Worm (Caenorhabditis elegans) whole organism, L3 larva: ENCODE measurements around the gene F23F12.12.

ENCODE experiments used
- R02D3.7 ChIP-seq: fragments of 150-350 bp; optimal IDR thresholded peaks from 2 replicates; lab custom pipeline; 2014; ENCODE audit warnings: missing biosample characterization, missing genetic modification characterization
- ZK546.5 ChIP-seq: sonication (generic microtip); optimal IDR thresholded peaks from 2 replicates; lab custom pipeline; 2017; ENCODE audit warnings: missing biosample characterization, missing genetic modification characterization
- ama-1 ChIP-seq: fragments of 150-350 bp; optimal IDR thresholded peaks from 2 replicates; lab custom pipeline; 2018
- ceh-82 ChIP-seq: fragments of 150-350 bp; optimal IDR thresholded peaks from 2 replicates; lab custom pipeline; 2014; ENCODE audit warnings: missing biosample characterization, missing genetic modification characterization
- egl-5 ChIP-seq: fragments of 150-350 bp; optimal IDR thresholded peaks from 2 replicates; lab custom pipeline; 2017; ENCODE audit warnings: missing biosample characterization, missing genetic modification reagents, missing genetic modification characterization, inconsistent platforms
- nhr-11 ChIP-seq: fragments of 150-350 bp; optimal IDR thresholded peaks from 2 replicates; lab custom pipeline; 2014; ENCODE audit warnings: missing biosample characterization, missing genetic modification characterization
- nhr-23 ChIP-seq: fragments of 150-350 bp; optimal IDR thresholded peaks from 2 replicates; lab custom pipeline; 2014; ENCODE audit warnings: missing biosample characterization, missing genetic modification reagents, missing genetic modification characterization
- nhr-237 ChIP-seq: fragments of 150-350 bp; optimal IDR thresholded peaks from 2 replicates; lab custom pipeline; 2014; ENCODE audit warnings: missing biosample characterization, missing genetic modification characterization
- nhr-28 ChIP-seq: fragments of 150-350 bp; optimal IDR thresholded peaks from 2 replicates; lab custom pipeline; 2014; ENCODE audit warnings: missing biosample characterization, missing genetic modification characterization
- nhr-43 ChIP-seq: sonication (generic microtip); optimal IDR thresholded peaks from 2 replicates; lab custom pipeline; 2016; ENCODE audit warnings: mild to moderate bottlenecking, missing genetic modification characterization, missing compliant biosample characterization; ENCODE audit not compliant: poor library complexity, severe bottlenecking
- nhr-76 ChIP-seq: fragments of 150-350 bp; sonication (generic microtip); optimal IDR thresholded peaks from 5 replicates; lab custom pipeline; 2014; ENCODE audit warnings: missing biosample characterization, missing genetic modification characterization
- snpc-4 ChIP-seq: fragments of 150-350 bp; optimal IDR thresholded peaks from 2 replicates; lab custom pipeline; 2014; ENCODE audit warnings: missing biosample characterization, missing genetic modification characterization
- unc-62 ChIP-seq: fragments of 150-350 bp; sonication (generic microtip); optimal IDR thresholded peaks from 4 replicates; lab custom pipeline; 2014; ENCODE audit warnings: missing biosample characterization, missing genetic modification reagents, missing genetic modification characterization
- ztf-4 ChIP-seq: fragments of 150-350 bp; optimal IDR thresholded peaks from 2 replicates; lab custom pipeline; 2014; ENCODE audit warnings: missing biosample characterization, missing genetic modification characterization

DNA sequence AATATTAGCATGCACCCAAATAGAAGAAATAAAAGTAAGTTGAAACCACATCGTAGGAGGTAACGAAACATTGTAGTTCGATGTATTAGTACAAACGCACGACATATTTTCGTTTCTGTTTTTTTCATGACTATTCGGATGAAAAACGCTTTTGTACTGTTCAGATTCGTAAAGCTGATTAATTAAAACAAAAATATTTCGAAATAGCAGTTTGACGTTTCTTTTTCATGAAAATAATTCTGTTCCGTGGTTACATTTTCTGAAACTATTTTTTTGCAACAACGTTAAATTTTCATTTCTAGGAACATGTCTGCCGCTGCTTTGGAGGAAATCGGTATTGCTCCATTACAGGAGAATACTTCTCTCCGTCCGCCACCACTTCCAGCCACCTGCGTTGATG lies 18.4 kb upstream of the F23F12.12 start, which contains the start of gene rpt-3:
- TF ChIP-seq ceh-82 (tag; lab: Kevin White, UChicago) (no peak), nhr-11 (tag; lab: Kevin White, UChicago) (no peak), R02D3.7 (tag; lab: Kevin White, UChicago) (no peak), nhr-76 (tag; lab: Kevin White, UChicago) (no peak), nhr-43 (tag; lab: Kevin White, UChicago) (no peak), ama-1 (lab: Kevin White, UChicago) (no peak), snpc-4 (tag; lab: Kevin White, UChicago) (no peak), egl-5 (no peak), ZK546.5 (tag; lab: Kevin White, UChicago) (no peak), nhr-28 (tag; lab: Kevin White, UChicago) (no peak), ztf-4 (tag; lab: Kevin White, UChicago) (no peak), nhr-23 (tag; lab: Kevin White, UChicago) (no peak), nhr-237 (tag; lab: Kevin White, UChicago) (no peak), unc-62 (GFP tag; lab: Kevin White, UChicago) (no peak)
